Fruit fly (Drosophila melanogaster): ENCODE measurements around the gene CG1636.

CG1636 gene

DNA sequence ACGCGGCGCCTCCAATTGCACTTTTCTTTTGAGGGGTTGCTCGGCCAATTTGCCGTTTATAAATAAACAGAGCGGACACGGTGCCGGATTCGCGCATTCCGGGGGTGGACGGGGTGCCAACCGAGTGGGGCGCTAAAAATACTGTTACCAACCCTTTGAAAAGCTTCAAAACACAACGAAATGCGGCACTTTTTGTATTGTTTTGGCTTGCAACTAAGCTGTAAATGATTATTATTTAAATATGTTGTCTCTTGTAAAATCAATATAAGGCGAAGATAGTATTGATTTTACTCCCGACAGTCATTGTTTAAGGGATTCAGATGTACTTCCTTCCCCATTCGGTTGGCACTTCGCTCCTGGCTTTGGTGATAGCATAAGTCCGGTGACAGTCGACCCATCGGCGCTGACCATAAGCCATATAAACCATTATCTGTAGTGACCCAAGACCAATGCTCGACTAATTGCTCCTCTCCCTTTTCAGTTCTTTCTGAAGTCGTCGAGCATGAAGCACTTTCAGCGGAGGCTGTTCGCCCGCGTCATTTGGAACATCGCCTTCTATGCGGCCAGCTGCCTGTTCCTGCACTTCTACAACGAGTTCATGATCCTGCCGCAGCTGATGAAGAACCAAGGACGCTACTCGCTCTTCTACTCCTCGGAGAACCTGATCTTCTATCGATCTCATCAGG lies 730 bp downstream of the CG1636 start, which contains the start of gene CG15343:
TSS of gene CG15343 (minus strand) at position 8 of the 686 bp plus-strand sequence.
- no peak for TF ChIP-seq ovo (GFP tag; optimal IDR thresholded peaks at IDR 0.05)
- peak; percentile 33 for TF ChIP-seq pad (GFP tag; optimal IDR thresholded peaks at IDR 0.05)
- no peak for TF ChIP-seq Clk (GFP tag; optimal IDR thresholded peaks at IDR 0.05)
- TF ChIP-seq CG7045 (GFP tag; optimal IDR thresholded peaks at IDR 0.05), result no peak
- TF ChIP-seq kay (GFP tag; ENCODE audit: borderline replicate concordance), result no peak
- no peak for TF ChIP-seq CG33017 (tag; optimal IDR thresholded peaks at IDR 0.05)
- no peak for TF ChIP-seq tj (GFP tag; optimal IDR thresholded peaks at IDR 0.05)
- TF ChIP-seq CG14711 (tag; optimal IDR thresholded peaks at IDR 0.05), result peak; percentile 1
- TF ChIP-seq Crg-1 (GFP tag; optimal IDR thresholded peaks at IDR 0.05), result no peak
- no peak for TF ChIP-seq cic (GFP tag; optimal IDR thresholded peaks at IDR 0.05)
- TF ChIP-seq Mnt (GFP tag; optimal IDR thresholded peaks at IDR 0.05), result no peak
- TF ChIP-seq toe (GFP tag; optimal IDR thresholded peaks at IDR 0.05), result peak; percentile 16
- TF ChIP-seq CG12768 (GFP tag; optimal IDR thresholded peaks at IDR 0.05), result no peak
- TF ChIP-seq CG1620 (GFP tag; optimal IDR thresholded peaks at IDR 0.05), result peak; percentile 32
- no peak for TF ChIP-seq CG7101 (tag; optimal IDR thresholded peaks at IDR 0.05)
- TF ChIP-seq CG5204 (GFP tag; optimal IDR thresholded peaks at IDR 0.05), result no peak
- TF ChIP-seq cnc (optimal IDR thresholded peaks at IDR 0.05), result no peak
- TF ChIP-seq CG11617 (GFP tag; optimal IDR thresholded peaks at IDR 0.05), result no peak
- TF ChIP-seq bab1 (GFP tag; optimal IDR thresholded peaks at IDR 0.05), result peak; percentile 8
- no peak for TF ChIP-seq Hr96 (GFP tag; optimal IDR thresholded peaks at IDR 0.05)

DNA sequence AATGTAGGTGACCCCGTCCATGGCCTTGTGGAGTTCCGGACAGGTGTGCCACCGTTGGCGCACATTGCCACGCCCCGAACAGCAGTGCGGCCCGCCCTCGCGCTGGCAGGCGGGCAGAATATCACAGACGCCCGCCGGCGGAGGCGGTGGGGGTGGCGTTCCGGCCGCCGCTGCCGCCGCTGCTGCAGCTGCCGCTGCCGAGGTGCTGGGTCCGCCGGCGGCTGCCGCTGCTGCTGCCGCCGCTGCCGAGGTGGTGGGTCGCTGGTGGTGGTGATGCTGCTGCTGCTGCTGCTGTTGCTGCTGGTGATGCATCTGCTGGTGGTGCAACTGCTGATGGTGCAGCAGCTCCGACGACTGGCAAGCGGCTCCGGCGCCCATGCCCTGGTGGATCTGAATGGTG lies 11.8 kb downstream of the CG1636 start:
- TF ChIP-seq Clk (GFP tag; optimal IDR thresholded peaks at IDR 0.05) (no peak), CG12768 (GFP tag; optimal IDR thresholded peaks at IDR 0.05) (no peak), toe (GFP tag; optimal IDR thresholded peaks at IDR 0.05) (no peak), Hr96 (GFP tag; optimal IDR thresholded peaks at IDR 0.05) (no peak), CG33017 (tag; optimal IDR thresholded peaks at IDR 0.05) (no peak), CG11617 (GFP tag; optimal IDR thresholded peaks at IDR 0.05) (no peak), CG7045 (GFP tag; optimal IDR thresholded peaks at IDR 0.05) (no peak), Mnt (GFP tag; optimal IDR thresholded peaks at IDR 0.05) (no peak), kay (GFP tag; ENCODE audit: borderline replicate concordance) (no peak), CG5204 (GFP tag; optimal IDR thresholded peaks at IDR 0.05) (no peak)

DNA sequence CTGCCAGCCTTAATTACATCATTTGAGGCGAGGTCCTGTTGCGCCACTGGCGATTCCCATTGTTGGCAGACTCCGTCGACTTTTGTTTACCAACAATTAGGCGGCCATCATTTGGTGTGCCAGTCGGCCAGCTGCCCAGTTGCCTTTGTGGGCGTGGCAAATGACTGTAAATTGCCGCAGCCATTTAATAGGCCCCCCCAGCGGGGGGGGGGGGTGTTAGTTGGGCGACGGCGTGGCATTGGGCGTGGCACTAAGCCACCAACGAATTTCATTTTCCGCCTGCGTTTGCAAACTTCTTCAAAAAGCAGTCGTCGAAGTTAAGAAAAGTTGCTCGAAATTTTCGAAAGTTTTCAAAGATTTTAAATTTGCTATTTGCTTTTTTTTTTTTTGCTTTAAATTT lies 13.6 kb downstream of the CG1636 start:
- TF ChIP-seq CG1620 (GFP tag; optimal IDR thresholded peaks at IDR 0.05) (no peak), CG11617 (GFP tag; optimal IDR thresholded peaks at IDR 0.05) (no peak), Mnt (GFP tag; optimal IDR thresholded peaks at IDR 0.05) (no peak), Crg-1 (GFP tag; optimal IDR thresholded peaks at IDR 0.05) (no peak), CG14711 (tag; optimal IDR thresholded peaks at IDR 0.05) (no peak), ovo (GFP tag; optimal IDR thresholded peaks at IDR 0.05) (no peak), CG7101 (tag; optimal IDR thresholded peaks at IDR 0.05) (no peak), CG33017 (tag; optimal IDR thresholded peaks at IDR 0.05) (no peak), CG7045 (GFP tag; optimal IDR thresholded peaks at IDR 0.05) (no peak), kay (GFP tag; ENCODE audit: borderline replicate concordance) (no peak), Hr96 (GFP tag; optimal IDR thresholded peaks at IDR 0.05) (no peak), bab1 (GFP tag; optimal IDR thresholded peaks at IDR 0.05) (no peak)

DNA sequence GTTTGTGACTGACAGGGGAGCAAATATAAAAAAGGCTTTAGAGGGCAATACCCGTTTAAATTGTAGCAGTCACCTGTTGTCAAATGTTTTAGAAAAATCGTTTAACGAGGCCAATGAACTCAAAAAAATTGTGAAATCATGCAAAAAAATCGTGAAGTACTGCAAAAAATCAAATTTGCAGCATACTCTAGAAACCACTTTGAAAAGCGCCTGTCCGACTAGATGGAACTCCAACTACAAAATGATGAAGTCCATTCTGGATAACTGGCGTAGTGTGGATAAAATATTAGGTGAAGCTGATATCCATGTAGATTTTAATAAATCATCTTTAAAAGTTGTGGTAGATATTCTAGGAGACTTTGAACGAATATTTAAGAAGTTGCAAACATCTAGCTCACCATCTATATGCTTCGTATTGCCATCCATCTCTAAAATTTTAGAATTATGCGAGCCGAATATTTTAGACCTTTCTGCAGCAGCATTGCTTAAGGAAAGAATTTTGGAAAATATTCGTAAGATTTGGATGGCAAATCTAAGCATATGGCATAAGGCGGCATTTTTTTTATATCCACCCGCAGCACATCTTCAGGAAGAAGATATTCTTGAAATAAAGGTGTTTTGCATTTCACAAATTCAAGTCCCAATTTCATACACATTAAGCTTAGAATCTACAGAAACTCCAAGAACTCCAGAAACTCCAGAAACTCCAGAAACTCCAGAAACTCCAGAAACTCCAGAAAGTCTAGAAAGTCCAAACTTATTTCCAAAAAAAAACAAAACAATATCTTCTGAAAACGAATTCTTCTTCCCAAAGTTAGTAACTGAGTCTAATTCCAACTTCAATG lies 21.5 kb downstream of the CG1636 start:
- TF ChIP-seq CG1620 (GFP tag; optimal IDR thresholded peaks at IDR 0.05) (no peak), tj (GFP tag; optimal IDR thresholded peaks at IDR 0.05) (no peak), Hr96 (GFP tag; optimal IDR thresholded peaks at IDR 0.05) (peak; percentile 51), pad (GFP tag; optimal IDR thresholded peaks at IDR 0.05) (no peak), CG14711 (tag; optimal IDR thresholded peaks at IDR 0.05) (peak; percentile 1), toe (GFP tag; optimal IDR thresholded peaks at IDR 0.05) (no peak)

DNA sequence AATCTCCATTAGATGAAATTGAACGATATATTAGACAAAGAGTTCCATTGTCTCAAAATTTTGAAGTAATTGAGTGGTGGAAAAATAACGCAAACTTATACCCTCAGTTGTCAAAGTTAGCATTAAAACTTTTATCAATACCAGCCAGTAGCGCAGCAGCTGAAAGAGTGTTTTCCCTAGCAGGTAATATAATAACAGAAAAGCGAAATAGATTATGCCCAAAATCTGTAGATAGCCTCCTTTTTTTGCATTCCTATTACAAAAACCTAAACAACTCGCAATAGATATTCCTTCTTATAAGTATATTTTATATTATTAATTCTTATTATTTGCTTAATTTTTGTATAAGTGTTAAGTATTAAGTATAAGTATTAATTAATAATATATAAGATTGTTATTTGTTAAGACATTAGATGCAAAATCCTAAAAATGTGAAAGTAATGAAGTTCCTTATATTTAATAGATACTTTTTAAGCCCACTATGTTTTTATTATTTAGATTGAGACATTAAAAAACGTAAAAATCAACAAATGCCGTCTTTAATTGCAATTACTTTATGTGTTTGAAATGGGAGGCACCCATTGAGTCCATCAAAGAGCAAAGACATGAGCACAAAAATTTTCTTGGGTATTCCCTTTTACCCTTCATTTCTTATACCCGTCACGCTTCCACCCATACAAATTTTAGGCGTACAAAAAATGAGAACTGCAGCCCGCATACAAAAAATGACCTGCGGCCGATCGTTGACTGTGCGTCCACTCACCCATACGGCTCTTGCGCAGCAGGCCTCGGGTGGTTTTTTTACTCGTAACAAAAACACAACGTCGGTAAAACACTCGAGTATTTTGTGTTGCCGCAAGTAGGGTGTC lies 22.4 kb downstream of the CG1636 start:
- TF ChIP-seq Hr96 (GFP tag; optimal IDR thresholded peaks at IDR 0.05) (peak; percentile 36), kay (GFP tag; ENCODE audit: borderline replicate concordance) (peak; percentile 97)
